Fruit fly (Drosophila melanogaster) whole organism: ENCODE data around the gene Six4.

ENCODE experiments used
- CG8478 ChIP-seq: fragments of >200 bp; optimal IDR thresholded peaks from 2 replicates; lab custom pipeline; 2018; ENCODE audit warnings: inconsistent platforms
- EcR ChIP-seq, 2 experiments: fragments of >200 bp; optimal IDR thresholded peaks; 2 replicates each; lab custom pipeline; 2017; ENCODE audit warnings: missing biosample characterization in 2 of 2, missing genetic modification characterization in 2 of 2, missing genetic modification reagents in 2 of 2

dm6 chr3L:20771001-20771890, 21.3 kb downstream of the Six4 start, which contains the start of the genes CG4042 and Pitslre:
- no peak for TF ChIP-seq EcR (GFP tag; optimal IDR thresholded peaks at IDR 0.05; lab: Kevin White, UChicago)
- TF ChIP-seq CG8478 (lab: Kevin White, UChicago): no peak
